ENCODE assay signal across 2 worm cellular contexts in genomic region chrX:10568385-10569149, ce11.
TF ChIP-seq lines count a peak whose summit lies in the region.

No protein-coding gene starts in this region.

TF ChIP-seq in whole organism, L1 larva, 84 proteins besides CTCF, POLR2A, EP300 and RAD21 (continued from another document):
- TF ChIP-seq unc-98 (GFP tag; IDR thresholded peaks at IDR 0.05; lab: Robert Waterston, UW) (no peak), dpl-1 (GFP tag; optimal IDR thresholded peaks at IDR 0.05; lab: Kevin White, UChicago) (peak; percentile 59 to 74 (median 61)), nhr-12 (tag; optimal IDR thresholded peaks at IDR 0.05; lab: Kevin White, UChicago) (no peak), ztf-4 (tag; optimal IDR thresholded peaks at IDR 0.05; lab: Kevin White, UChicago) (peak; percentile 86), tlp-1 (tag; optimal IDR thresholded peaks at IDR 0.05; lab: Kevin White, UChicago) (no peak), nhr-77 (tag; optimal IDR thresholded peaks at IDR 0.05; lab: Kevin White, UChicago) (peak; percentile 88), ceh-63 (GFP tag; optimal IDR thresholded peaks at IDR 0.05; lab: Kevin White, UChicago) (peak; percentile 81), aha-1 (tag; optimal IDR thresholded peaks at IDR 0.05; lab: Kevin White, UChicago) (peak; percentile 28), Y116A8C.19 (tag; optimal IDR thresholded peaks at IDR 0.05; lab: Kevin White, UChicago; ENCODE audit: borderline replicate concordance) (no peak), unc-130 (tag; optimal IDR thresholded peaks at IDR 0.05; lab: Kevin White, UChicago) (peak; percentile 45), fkh-4 (tag; optimal IDR thresholded peaks at IDR 0.05; lab: Kevin White, UChicago; ENCODE audit: borderline replicate concordance) (peak; percentile 61), unc-86 (tag; optimal IDR thresholded peaks at IDR 0.05; lab: Kevin White, UChicago) (peak; percentile 97), efl-3 (GFP tag; optimal IDR thresholded peaks at IDR 0.05; lab: Kevin White, UChicago) (no peak), F16B12.6 (tag; optimal IDR thresholded peaks at IDR 0.05; lab: Kevin White, UChicago) (peak; percentile 61), ceh-90 (tag; optimal IDR thresholded peaks at IDR 0.05; lab: Kevin White, UChicago) (peak; percentile 44), lsy-2 (tag; optimal IDR thresholded peaks at IDR 0.05; lab: Kevin White, UChicago) (peak; percentile 89 to 90), egl-27 (tag; optimal IDR thresholded peaks at IDR 0.05; lab: Kevin White, UChicago) (peak; percentile 46 to 81), irx-1 (tag; optimal IDR thresholded peaks at IDR 0.05; lab: Kevin White, UChicago) (peak; percentile 87), skn-1 (tag; optimal IDR thresholded peaks at IDR 0.05; lab: Kevin White, UChicago) (peak; percentile 93), pag-3 (tag; optimal IDR thresholded peaks at IDR 0.05; lab: Kevin White, UChicago; ENCODE audit: borderline replicate concordance, insufficient read depth) (peak; percentile 89), fkh-10 (GFP tag; optimal IDR thresholded peaks at IDR 0.05; lab: Kevin White, UChicago) (peak; percentile 77), isw-1 (GFP tag; IDR thresholded peaks at IDR 0.05; lab: Robert Waterston, UW) (peak; percentile 79), C16A3.4 (tag; optimal IDR thresholded peaks at IDR 0.05; lab: Kevin White, UChicago) (peak; percentile 87)
TF ChIP-seq in whole organism, L1 larva: peak in this region for 65.

TF ChIP-seq in whole organism, young adult, 124 proteins besides CTCF, POLR2A, EP300 and RAD21 (continued from another document):
- TF ChIP-seq ztf-6 (GFP tag; IDR thresholded peaks at IDR 0.05; lab: Robert Waterston, UW) (no peak), mcd-1 (GFP tag; IDR thresholded peaks at IDR 0.05; lab: Robert Waterston, UW) (peak; percentile 85), mel-28 (tag; optimal IDR thresholded peaks at IDR 0.05; lab: Kevin White, UChicago; ENCODE audit: borderline replicate concordance) (no peak), dpff-1 (tag; optimal IDR thresholded peaks at IDR 0.05; lab: Kevin White, UChicago) (peak; percentile 22), nfya-2 (GFP tag; IDR thresholded peaks at IDR 0.05; lab: Robert Waterston, UW) (no peak), aptf-3 (GFP tag; IDR thresholded peaks at IDR 0.05; lab: Robert Waterston, UW) (no peak), attf-5 (GFP tag; optimal IDR thresholded peaks at IDR 0.05; lab: Kevin White, UChicago) (peak; percentile 95), nhr-179 (tag; optimal IDR thresholded peaks at IDR 0.05; lab: Kevin White, UChicago) (no peak), nhr-80 (tag; optimal IDR thresholded peaks at IDR 0.05; lab: Kevin White, UChicago) (peak; percentile 98), ztf-26 (tag; optimal IDR thresholded peaks at IDR 0.05; lab: Kevin White, UChicago) (peak; percentile 88), ZK185.1 (tag; optimal IDR thresholded peaks at IDR 0.05; lab: Kevin White, UChicago; ENCODE audit: poor library complexity, severe bottlenecking) (peak; percentile 90), ztf-22 (GFP tag; optimal IDR thresholded peaks at IDR 0.05; lab: Kevin White, UChicago) (peak; percentile 55), F55B11.4 (tag; optimal IDR thresholded peaks at IDR 0.05; lab: Kevin White, UChicago; ENCODE audit: borderline replicate concordance, insufficient read depth) (no peak), repo-1 (tag; optimal IDR thresholded peaks at IDR 0.05; lab: Kevin White, UChicago) (peak; percentile 80), aptf-2 (GFP tag; conservative IDR thresholded peaks at IDR 0.05; lab: Robert Waterston, UW) (no peak), B0261.1 (tag; optimal IDR thresholded peaks at IDR 0.05; lab: Kevin White, UChicago) (peak; percentile 17), lag-1 (GFP tag; IDR thresholded peaks at IDR 0.05; lab: Robert Waterston, UW) (0 out of 2 replicates have a peak, but pooled peaks have one; percentile 84), mxl-1 (tag; optimal IDR thresholded peaks at IDR 0.05; lab: Kevin White, UChicago) (peak; percentile 81), hrde-1 (tag; optimal IDR thresholded peaks at IDR 0.05; lab: Kevin White, UChicago; ENCODE audit: borderline replicate concordance) (no peak), egl-18 (GFP tag; IDR thresholded peaks at IDR 0.05; lab: Robert Waterston, UW) (peak; percentile 33; the same call in 1 of the 2 replicates), akir-1 (GFP tag; optimal IDR thresholded peaks at IDR 0.05; lab: Kevin White, UChicago) (no peak), rpc-1 (optimal IDR thresholded peaks at IDR 0.05; lab: Kevin White, UChicago) (no peak), rpc-1 (tag; optimal IDR thresholded peaks at IDR 0.05; lab: Kevin White, UChicago) (no peak), attf-3 (GFP tag; conservative IDR thresholded peaks at IDR 0.05; lab: Robert Waterston, UW) (no peak)
